Fruit fly (Drosophila melanogaster) S2 (cell line): Measurements from ENCODE around the gene CG13653.

Experiments
- CG8478 ChIP-seq: fragments of >200 bp; optimal IDR thresholded peaks from 2 replicates; lab custom pipeline; 2018
- CTCF ChIP-seq, 2 experiments: fragments of >200 bp; optimal IDR thresholded peaks; 2 replicates each; lab custom pipeline; 2018

- TF ChIP-seq CG8478 (lab: Kevin White, UChicago) (no peak), CTCF (optimal IDR thresholded peaks at IDR 0.05; lab: Kevin White, UChicago) (no peak)
Measured at dm6 chr3R:25168259-25168972, 26.9 kb upstream of the CG13653 start.
